Worm (Caenorhabditis elegans) whole organism, L1 larva: Measurements from ENCODE around the gene kars-1.

Experiments
- Y116A8C.19 ChIP-seq: sonication (generic microtip); optimal IDR thresholded peaks from 2 replicates; lab custom pipeline; 2016; ENCODE audit warnings: missing compliant biosample characterization, missing genetic modification characterization, borderline replicate concordance
- blmp-1 ChIP-seq: fragments of 150-350 bp; optimal IDR thresholded peaks from 2 replicates; lab custom pipeline; 2014; ENCODE audit warnings: missing biosample characterization, missing genetic modification characterization
- elt-2 ChIP-seq: sonication (generic microtip); optimal IDR thresholded peaks from 2 replicates; lab custom pipeline; 2016; ENCODE audit warnings: missing genetic modification characterization, mild to moderate bottlenecking, inconsistent platforms, missing compliant biosample characterization, missing genetic modification reagents
- lin-15B ChIP-seq: fragments of 150-350 bp; sonication (generic microtip); optimal IDR thresholded peaks from 3 replicates; lab custom pipeline; 2014; ENCODE audit warnings: missing biosample characterization, missing genetic modification characterization
- nhr-77 ChIP-seq: fragments of 150-350 bp; optimal IDR thresholded peaks from 2 replicates; lab custom pipeline; 2014; ENCODE audit warnings: missing biosample characterization, missing genetic modification characterization
- sox-4 ChIP-seq: sonication (generic microtip); optimal IDR thresholded peaks from 2 replicates; lab custom pipeline; 2016; ENCODE audit warnings: missing genetic modification characterization, missing compliant biosample characterization
- sup-37 ChIP-seq: fragments of 200-800 bp; sonication (Bioruptor generic); optimal IDR thresholded peaks from 2 replicates; lab custom pipeline; 2018; ENCODE audit warnings: mild to moderate bottlenecking, missing genetic modification characterization, missing compliant biosample characterization
- tbx-2 ChIP-seq: sonication (generic microtip); optimal IDR thresholded peaks from 2 replicates; lab custom pipeline; 2016; ENCODE audit warnings: missing genetic modification characterization, missing compliant biosample characterization

DNA sequence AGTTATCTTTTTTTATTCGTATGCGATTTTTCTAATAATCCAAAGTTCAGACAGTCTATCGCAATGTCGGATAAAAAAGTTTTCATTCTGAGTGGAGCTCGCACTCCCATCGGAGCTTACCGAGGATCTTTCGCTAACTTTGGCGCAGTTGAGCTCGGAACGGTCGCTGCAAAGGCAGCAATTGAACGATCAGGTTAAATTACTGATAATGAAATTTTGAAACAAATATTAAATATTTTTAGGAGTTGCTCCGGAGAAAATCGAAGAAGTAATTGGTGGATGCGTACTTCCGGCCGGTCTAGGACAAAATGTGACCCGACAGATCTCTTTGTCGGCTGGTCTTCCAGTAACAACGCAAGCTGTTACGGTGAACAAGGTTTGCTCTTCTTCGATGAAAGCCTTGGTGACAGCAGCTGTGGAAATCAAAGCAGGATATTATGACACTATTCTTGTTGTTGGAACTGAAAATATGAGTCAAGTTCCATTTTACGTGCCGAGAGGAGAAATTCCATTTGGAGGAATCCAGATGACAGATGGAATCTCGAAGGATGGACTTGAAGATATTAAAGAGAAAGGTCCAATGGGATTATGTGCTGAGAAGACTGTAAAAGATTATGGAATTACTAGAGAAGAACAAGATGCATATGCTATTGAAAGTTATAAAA lies 3.5 kb upstream of the kars-1 start, which contains the start of gene T02G5.7:
- TF ChIP-seq nhr-77 (tag; lab: Kevin White, UChicago) (no peak), blmp-1 (tag; lab: Kevin White, UChicago) (no peak), sup-37 (GFP tag; lab: Kevin White, UChicago) (no peak), tbx-2 (no peak), elt-2 (tag; lab: Kevin White, UChicago) (no peak), lin-15B (tag; lab: Kevin White, UChicago) (no peak), Y116A8C.19 (tag; lab: Kevin White, UChicago) (no peak), sox-4 (tag; lab: Kevin White, UChicago) (no peak)
